Fruit fly (Drosophila melanogaster) whole organism, pupa: ENCODE measurements around the gene Cyfip.

Experiments
- CG10348 ChIP-seq: fragments of 200-800 bp; sonication (Bioruptor generic); IDR thresholded peaks from 2 replicates; pipeline ENCODE4 v1.3.6; 2022; ENCODE audit warnings: missing biosample characterization, missing genetic modification characterization
- CG12605 ChIP-seq: fragments of 200-800 bp; sonication (Bioruptor generic); IDR thresholded peaks from 2 replicates; pipeline ENCODE4 v1.3.6; 2022; ENCODE audit warnings: missing biosample characterization, missing genetic modification characterization
- CG13204 ChIP-seq: fragments of 200-800 bp; sonication (Bioruptor generic); optimal IDR thresholded peaks from 2 replicates; lab custom pipeline; 2018; ENCODE audit warnings: missing biosample characterization, mild to moderate bottlenecking, missing genetic modification characterization, moderate library complexity
- CG14655 ChIP-seq: fragments of 200-800 bp; sonication (Bioruptor generic); optimal IDR thresholded peaks from 3 replicates; lab custom pipeline; 2017; ENCODE audit warnings: mild to moderate bottlenecking, missing biosample characterization, missing genetic modification reagents, missing genetic modification characterization
- CG15710 ChIP-seq: fragments of 200-800 bp; sonication (Bioruptor generic); optimal IDR thresholded peaks from 2 replicates; lab custom pipeline; 2018; ENCODE audit warnings: missing biosample characterization, mild to moderate bottlenecking, missing genetic modification characterization, moderate library complexity
- CG17806 ChIP-seq: fragments of 200-800 bp; sonication (Bioruptor generic); optimal IDR thresholded peaks from 2 replicates; lab custom pipeline; 2018; ENCODE audit warnings: missing biosample characterization, mild to moderate bottlenecking, missing genetic modification characterization, moderate library complexity
- CG32121 ChIP-seq: fragments of 200-800 bp; sonication (Bioruptor generic); IDR thresholded peaks from 2 replicates; pipeline ENCODE4 v1.3.6; 2022; ENCODE audit warnings: missing biosample characterization, missing genetic modification characterization
- CG34367 ChIP-seq: fragments of 200-800 bp; sonication (Bioruptor generic); optimal IDR thresholded peaks from 2 replicates; lab custom pipeline; 2018; ENCODE audit warnings: missing biosample characterization, mild to moderate bottlenecking, missing genetic modification characterization
- CG4496 ChIP-seq: fragments of 200-800 bp; sonication (Bioruptor generic); IDR thresholded peaks from 3 replicates; pipeline ENCODE4 v1.3.6; 2022; ENCODE audit warnings: missing biosample characterization, missing genetic modification characterization
- CG8159 ChIP-seq: fragments of 200-800 bp; sonication (Bioruptor generic); optimal IDR thresholded peaks from 3 replicates; lab custom pipeline; 2018; ENCODE audit warnings: missing biosample characterization, mild to moderate bottlenecking, missing genetic modification characterization, moderate library complexity
- CG8301 ChIP-seq: fragments of 200-800 bp; sonication (Bioruptor generic); optimal IDR thresholded peaks from 2 replicates; lab custom pipeline; 2018; ENCODE audit warnings: missing biosample characterization, mild to moderate bottlenecking, missing genetic modification characterization
- CG9948 ChIP-seq: fragments of 200-800 bp; sonication (Bioruptor generic); optimal IDR thresholded peaks from 2 replicates; lab custom pipeline; 2018; ENCODE audit warnings: missing biosample characterization, mild to moderate bottlenecking, missing genetic modification characterization, moderate library complexity
- D1 ChIP-seq: fragments of 200-800 bp; sonication (Bioruptor generic); optimal IDR thresholded peaks from 2 replicates; lab custom pipeline; 2018; ENCODE audit warnings: missing biosample characterization, mild to moderate bottlenecking, missing genetic modification characterization, moderate library complexity
- EcR ChIP-seq: fragments of 200-800 bp; sonication (Bioruptor generic); optimal IDR thresholded peaks from 3 replicates; lab custom pipeline; 2019; ENCODE audit warnings: missing biosample characterization, missing genetic modification characterization, mild to moderate bottlenecking, moderate library complexity, missing genetic modification reagents
- Ets98B ChIP-seq: fragments of 200-800 bp; sonication (Bioruptor generic); IDR thresholded peaks from 2 replicates; pipeline ENCODE4 v1.3.6; 2022; ENCODE audit warnings: missing biosample characterization, missing genetic modification characterization
- Pif1A ChIP-seq: fragments of 200-800 bp; sonication (Bioruptor generic); optimal IDR thresholded peaks from 3 replicates; lab custom pipeline; 2016; ENCODE audit warnings: missing biosample characterization, missing genetic modification characterization
- Pif1B ChIP-seq: fragments of 200-800 bp; sonication (Bioruptor generic); optimal IDR thresholded peaks from 3 replicates; lab custom pipeline; 2016; ENCODE audit warnings: missing biosample characterization, missing genetic modification characterization
- Snoo ChIP-seq: fragments of 200-800 bp; sonication (Bioruptor generic); optimal IDR thresholded peaks from 3 replicates; lab custom pipeline; 2017; ENCODE audit warnings: missing biosample characterization, mild to moderate bottlenecking, missing genetic modification characterization, inconsistent platforms
- fd96Ca ChIP-seq: fragments of 200-800 bp; sonication (Bioruptor generic); IDR thresholded peaks from 3 replicates; pipeline ENCODE4 v1.3.6; 2022; ENCODE audit warnings: missing biosample characterization, missing genetic modification characterization
- gl ChIP-seq: fragments of 200-800 bp; sonication (Bioruptor generic); optimal IDR thresholded peaks from 2 replicates; lab custom pipeline; 2018; ENCODE audit warnings: missing biosample characterization, mild to moderate bottlenecking, missing genetic modification characterization
- rn ChIP-seq: fragments of 200-800 bp; sonication (Bioruptor generic); IDR thresholded peaks from 2 replicates; pipeline ENCODE4 v1.3.6; 2022; ENCODE audit warnings: missing biosample characterization, missing genetic modification characterization

The Cyfip gene

dm6 chr3R:15342432-15342925, 9.4 kb downstream of the Cyfip start:
- TF ChIP-seq rn (GFP tag; lab: Robert Waterston, UW) (no peak), CG13204 (GFP tag; lab: Kevin White, UChicago) (no peak), Pif1B (GFP tag; lab: Kevin White, UChicago) (no peak), CG32121 (peak; percentile 57; the same call in 1 of the 2 replicates), fd96Ca (peak; percentile 55; the same call in 1 of the 3 replicates), CG4496 (GFP tag; lab: Robert Waterston, UW) (peak; percentile 61; the same call in 2 of the 3 replicates), Ets98B (GFP tag; lab: Robert Waterston, UW) (peak; percentile 51; the same call in 1 of the 2 replicates)

DNA sequence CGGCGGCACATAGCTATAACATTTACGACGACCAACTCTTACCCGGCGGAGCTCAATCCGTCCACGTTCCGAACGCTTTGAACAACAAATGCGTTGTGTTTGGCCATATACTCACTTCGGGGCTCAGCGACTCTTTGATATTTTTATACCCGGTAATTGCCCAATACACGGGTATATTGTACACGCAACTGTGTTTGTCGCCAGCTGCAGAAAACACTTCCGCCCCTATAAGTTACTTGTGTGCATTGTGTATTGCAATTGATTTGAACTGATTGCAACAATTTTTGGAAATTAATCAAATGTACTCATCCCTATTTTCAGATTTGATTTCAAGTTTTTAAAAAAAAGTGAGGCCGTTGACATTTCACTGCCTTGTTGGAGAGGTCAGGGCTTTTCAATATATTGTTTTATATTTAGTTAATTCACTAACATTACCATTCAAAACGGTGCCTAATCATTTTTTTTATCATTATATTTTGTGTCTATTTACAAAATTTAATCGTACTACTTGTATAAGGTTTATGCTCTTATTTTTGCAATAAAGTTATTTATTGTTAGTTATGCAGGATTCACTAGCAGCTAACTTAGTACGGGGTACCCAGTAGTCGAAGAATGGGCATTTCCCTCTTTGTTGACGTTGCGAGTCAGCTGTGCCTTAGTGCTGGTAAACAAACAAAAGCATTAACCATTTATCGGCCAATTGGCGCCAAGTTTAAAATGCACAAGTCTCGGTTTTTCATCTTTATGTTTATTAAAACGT, 10.0 kb downstream of the Cyfip start, which contains the start of gene Nagk:
Gene Nagk (minus strand): TSS at position 331 of the 760 bp plus-strand sequence.
- TF ChIP-seq EcR (GFP tag; lab: Kevin White, UChicago) (peak; percentile 44), Pif1B (GFP tag; lab: Kevin White, UChicago) (no peak), CG34367 (tag; lab: Kevin White, UChicago) (peak; percentile 35), CG9948 (tag; lab: Kevin White, UChicago) (peak; percentile 17), CG12605 (GFP tag; lab: Robert Waterston, UW) (0 out of 2 replicates have a peak, but pooled peaks have one; percentile 6), fd96Ca (no peak), CG15710 (tag; lab: Kevin White, UChicago) (peak; percentile 15), Snoo (tag; lab: Kevin White, UChicago) (peak; percentile 64), Ets98B (GFP tag; lab: Robert Waterston, UW) (peak; percentile 16), CG4496 (GFP tag; lab: Robert Waterston, UW) (peak; percentile 34; the same call in 1 of the 3 replicates), CG17806 (peak; percentile 21), CG8301 (tag; lab: Kevin White, UChicago) (peak; percentile 43), Pif1A (no peak)

DNA sequence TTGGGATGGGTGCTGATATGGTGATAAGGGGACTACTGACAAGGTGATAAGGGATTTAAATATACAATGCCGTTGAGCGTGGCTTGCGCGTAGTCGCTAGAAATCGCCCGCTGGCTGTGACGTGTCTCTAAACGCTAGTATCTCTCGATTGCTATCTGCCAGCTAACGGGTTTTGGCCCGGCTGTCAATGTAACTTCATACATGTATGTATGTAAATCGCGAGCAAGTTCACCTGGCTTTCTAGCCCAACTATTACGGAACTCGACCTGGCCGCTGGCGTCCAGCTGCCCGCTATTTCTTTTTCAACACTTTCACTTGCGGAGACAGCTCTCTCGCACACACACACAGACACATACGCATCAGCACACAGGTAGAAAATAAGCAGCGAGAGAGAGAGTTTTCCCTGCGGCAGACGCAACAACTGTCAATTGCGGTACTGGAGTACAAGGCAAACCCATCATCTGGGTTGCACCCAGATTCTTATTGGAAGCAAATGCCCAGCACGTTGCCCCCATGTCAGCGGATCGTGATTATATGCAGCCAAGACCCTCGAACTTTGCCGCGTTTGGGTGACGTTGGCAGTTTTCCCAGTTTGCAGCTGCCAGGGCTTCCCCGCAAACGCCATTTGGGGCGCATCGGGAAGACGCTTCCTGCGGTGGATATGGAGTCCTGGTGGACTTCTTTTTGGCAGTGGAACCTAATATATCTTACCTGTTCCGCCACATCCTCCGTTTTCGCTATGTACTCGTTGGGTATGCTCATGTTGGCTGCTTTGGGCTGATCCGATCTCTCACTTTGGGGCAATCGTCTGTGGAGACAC, 12.3 kb downstream of the Cyfip start:
- TF ChIP-seq CG8301 (tag; lab: Kevin White, UChicago) (peak; percentile 10), Pif1B (GFP tag; lab: Kevin White, UChicago) (no peak)

- no peak for TF ChIP-seq Pif1B (GFP tag; lab: Kevin White, UChicago)
- TF ChIP-seq CG13204 (GFP tag; lab: Kevin White, UChicago) = no peak
- no peak for TF ChIP-seq CG32121
- no peak for TF ChIP-seq rn (GFP tag; lab: Robert Waterston, UW)
- no peak for TF ChIP-seq Snoo (tag; lab: Kevin White, UChicago)
- no peak for TF ChIP-seq CG15710 (tag; lab: Kevin White, UChicago)
- TF ChIP-seq CG12605 (GFP tag; lab: Robert Waterston, UW) = no peak
- TF ChIP-seq CG17806 = no peak
- no peak for TF ChIP-seq fd96Ca
- TF ChIP-seq Pif1A = no peak
- TF ChIP-seq D1 (tag; lab: Kevin White, UChicago) = no peak
- no peak for TF ChIP-seq CG14655 (GFP tag; lab: Kevin White, UChicago)
- no peak for TF ChIP-seq Ets98B (GFP tag; lab: Robert Waterston, UW)
- TF ChIP-seq CG8159 (tag; lab: Kevin White, UChicago) = no peak
- TF ChIP-seq EcR (GFP tag; lab: Kevin White, UChicago) = no peak
- TF ChIP-seq CG9948 (tag; lab: Kevin White, UChicago) = no peak
- TF ChIP-seq CG10348 = no peak
- TF ChIP-seq gl (tag; lab: Kevin White, UChicago) = no peak
- no peak for TF ChIP-seq CG4496 (GFP tag; lab: Robert Waterston, UW)
- TF ChIP-seq CG34367 (tag; lab: Kevin White, UChicago) = no peak
These were observed 12.9 kb downstream of the Cyfip start, which contains the start of the genes Surf4 and CG31301 for dm6 chr3R:15346018-15346383. Gene Surf4, minus strand, starts transcription at chr3R:15346176. Gene CG31301, plus strand, starts transcription at chr3R:15346205.

dm6 chr3R:15347822-15348221, 14.8 kb downstream of the Cyfip start, which contains the start of the genes CG42726 and CG42727:
Gene CG42726, plus strand, starts transcription at chr3R:15348048.
Gene CG42727, plus strand, starts transcription at chr3R:15348048.
- TF ChIP-seq CG9948 (tag; lab: Kevin White, UChicago) (peak; percentile 17), Snoo (tag; lab: Kevin White, UChicago) (peak; percentile 44), CG17806 (peak; percentile 39), CG32121 (peak; percentile 49; the same call in 1 of the 2 replicates), D1 (tag; lab: Kevin White, UChicago) (no peak), CG8301 (tag; lab: Kevin White, UChicago) (no peak), CG4496 (GFP tag; lab: Robert Waterston, UW) (peak; percentile 63; the same call in 2 of the 3 replicates), CG15710 (tag; lab: Kevin White, UChicago) (peak; percentile 49), Pif1A (no peak), Ets98B (GFP tag; lab: Robert Waterston, UW) (peak; percentile 18; the same call in 1 of the 2 replicates), CG8159 (tag; lab: Kevin White, UChicago) (no peak), CG12605 (GFP tag; lab: Robert Waterston, UW) (no peak), CG13204 (GFP tag; lab: Kevin White, UChicago) (no peak), CG14655 (GFP tag; lab: Kevin White, UChicago) (no peak), CG34367 (tag; lab: Kevin White, UChicago) (peak; percentile 4), fd96Ca (peak; percentile 31; the same call in 1 of the 3 replicates), gl (tag; lab: Kevin White, UChicago) (no peak), Pif1B (GFP tag; lab: Kevin White, UChicago) (no peak), rn (GFP tag; lab: Robert Waterston, UW) (no peak), EcR (GFP tag; lab: Kevin White, UChicago) (no peak), CG10348 (no peak)
- TF ChIP-seq, all 21 proteins: peak for 9
